Worm (Caenorhabditis elegans): Measurements from ENCODE around the gene egg-3.
"Not testable (repeated sequence)": the region's sequence is repeated elsewhere in the genome, so short reads cannot be mapped to it uniquely, and the experiment has no call there.

Gene egg-3

DNA sequence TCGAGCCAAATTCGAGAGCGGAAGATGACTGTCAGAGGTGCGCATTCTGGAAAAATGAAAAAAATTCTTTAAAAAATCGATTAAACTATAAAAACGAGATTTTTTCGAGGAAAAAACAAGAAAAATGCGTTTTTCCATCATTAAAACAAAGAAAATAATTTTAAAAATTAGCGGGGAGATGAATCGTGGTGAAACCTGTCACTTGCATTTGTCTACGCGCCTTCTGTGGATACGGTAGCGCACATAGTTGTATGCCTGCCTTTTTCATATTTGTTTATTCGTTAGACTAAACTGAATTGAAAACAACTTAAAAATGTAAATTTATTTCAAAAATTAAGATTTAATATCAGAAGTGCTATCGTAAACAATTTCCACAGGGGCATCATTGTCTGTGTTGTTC, at the start of gene egg-3:
Gene egg-3, minus strand, starts transcription at position 46 of the 400 bp plus-strand sequence.
- TF ChIP-seq T22C8.4 (GFP tag; IDR thresholded peaks at IDR 0.05) (no peak), ztf-29 (GFP tag; IDR thresholded peaks at IDR 0.05) (no peak), med-1 (GFP tag; optimal IDR thresholded peaks at IDR 0.05; ENCODE audit: insufficient read depth) (no peak), ztf-23 (GFP tag; IDR thresholded peaks at IDR 0.05) (no peak), cog-1 (tag; optimal IDR thresholded peaks at IDR 0.05) (no peak), tab-1 (GFP tag; IDR thresholded peaks at IDR 0.05) (no peak), ref-1 (GFP tag; conservative IDR thresholded peaks at IDR 0.05) (no peak), flt-1 (GFP tag; IDR thresholded peaks at IDR 0.05) (no peak), klf-2 (GFP tag; conservative IDR thresholded peaks at IDR 0.05) (no peak)

- TF ChIP-seq tab-1 (GFP tag; IDR thresholded peaks at IDR 0.05) (no peak), klf-2 (GFP tag; conservative IDR thresholded peaks at IDR 0.05) (no peak), med-1 (GFP tag; optimal IDR thresholded peaks at IDR 0.05; ENCODE audit: insufficient read depth) (no peak), flt-1 (GFP tag; IDR thresholded peaks at IDR 0.05) (no peak), ztf-29 (GFP tag; IDR thresholded peaks at IDR 0.05) (no peak), ref-1 (GFP tag; conservative IDR thresholded peaks at IDR 0.05) (no peak), T22C8.4 (GFP tag; IDR thresholded peaks at IDR 0.05) (no peak), ztf-23 (GFP tag; IDR thresholded peaks at IDR 0.05) (no peak), cog-1 (tag; optimal IDR thresholded peaks at IDR 0.05) (no peak)
These were observed 48.1 kb upstream of the egg-3 start for ce11 chrII:10932305-10932704.

DNA sequence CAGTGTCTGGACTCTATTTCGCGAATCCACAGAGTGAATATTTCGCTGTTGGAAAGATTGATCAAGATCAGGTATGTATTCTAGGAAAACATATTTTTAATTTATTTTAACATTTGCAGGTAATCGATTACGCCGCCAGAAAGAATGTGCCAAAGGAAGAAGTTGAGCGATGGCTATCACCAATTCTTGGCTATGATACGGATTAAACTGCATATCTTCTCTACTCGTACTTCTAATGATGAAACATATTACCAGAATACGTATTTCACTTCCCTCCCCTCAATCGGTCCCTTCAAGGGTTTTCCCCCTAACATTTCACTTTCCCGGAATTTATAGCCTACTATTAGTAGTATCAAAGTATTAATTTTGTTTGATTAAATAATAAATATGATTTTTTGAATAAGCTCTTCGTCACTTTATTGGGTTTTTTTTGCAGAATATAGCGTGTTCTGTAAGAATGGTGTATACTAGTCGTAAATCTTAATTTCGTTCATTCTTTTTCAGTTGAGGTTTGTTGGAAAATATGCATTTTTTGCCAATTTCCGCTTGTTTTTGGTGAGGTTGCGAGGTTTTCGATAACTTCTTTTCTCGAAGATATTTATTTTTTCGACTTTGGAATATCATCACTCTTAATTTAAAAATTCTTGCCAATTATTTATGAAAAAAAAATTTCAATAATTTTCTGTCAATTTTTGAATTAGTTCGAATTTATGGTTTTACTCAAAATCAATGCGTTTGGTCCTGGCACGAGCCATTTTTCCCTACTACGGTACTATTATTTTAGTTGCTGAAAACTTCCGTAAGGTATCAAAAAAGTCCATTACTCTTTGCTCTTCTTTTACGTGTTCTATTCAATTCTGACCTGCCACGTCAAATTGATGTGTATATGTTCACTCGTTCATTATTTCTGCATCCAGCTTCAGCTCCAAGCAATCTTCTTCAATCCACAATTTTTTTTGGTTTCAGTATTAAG, 46.7 kb upstream of the egg-3 start:
- TF ChIP-seq klf-2 (GFP tag; conservative IDR thresholded peaks at IDR 0.05), result no peak
- TF ChIP-seq T22C8.4 (GFP tag; IDR thresholded peaks at IDR 0.05), result no peak
- TF ChIP-seq cog-1 (tag; optimal IDR thresholded peaks at IDR 0.05), result no peak
- TF ChIP-seq ztf-23 (GFP tag; IDR thresholded peaks at IDR 0.05), result no peak
- no peak for TF ChIP-seq ztf-29 (GFP tag; IDR thresholded peaks at IDR 0.05)
- no peak for TF ChIP-seq ref-1 (GFP tag; conservative IDR thresholded peaks at IDR 0.05)
- no peak for TF ChIP-seq flt-1 (GFP tag; IDR thresholded peaks at IDR 0.05)
- no peak for TF ChIP-seq med-1 (GFP tag; optimal IDR thresholded peaks at IDR 0.05; ENCODE audit: insufficient read depth)
- TF ChIP-seq tab-1 (GFP tag; IDR thresholded peaks at IDR 0.05), result no peak

DNA sequence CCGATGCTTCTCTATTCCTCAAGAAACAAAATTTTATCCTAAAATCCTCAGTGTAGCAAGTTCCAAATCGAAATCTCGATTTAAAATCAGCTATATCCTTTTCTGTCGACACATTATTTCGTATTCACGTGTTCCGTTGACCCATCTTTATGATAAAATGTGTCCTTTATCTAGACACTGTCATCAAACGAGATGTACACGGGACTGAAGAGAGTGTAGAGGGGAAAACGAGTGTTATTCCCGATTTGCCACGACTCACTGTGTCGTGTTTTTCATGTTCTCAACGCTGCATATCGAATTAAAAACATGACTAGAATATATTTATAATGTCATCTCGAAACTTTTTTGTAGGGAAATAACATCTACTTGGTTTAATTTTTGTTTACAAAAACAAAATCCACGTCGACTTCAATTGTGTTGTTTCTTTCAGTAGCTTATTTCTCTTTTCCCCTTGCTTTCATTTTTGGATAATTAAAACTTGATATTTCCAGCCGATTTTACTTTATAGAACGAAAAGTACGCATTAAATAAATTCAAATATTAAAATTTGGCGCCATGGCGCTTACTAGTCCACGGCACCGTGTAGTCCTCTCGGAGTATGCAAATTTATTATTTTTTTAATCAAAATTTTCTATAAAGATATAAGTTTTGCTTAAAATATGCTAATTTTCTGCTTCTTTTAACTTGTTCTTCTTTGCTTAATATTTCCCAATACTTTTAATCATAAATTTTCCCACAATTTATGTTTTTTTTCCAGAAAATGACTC, 41.7 kb upstream of the egg-3 start, which contains the start of gene metr-1:
Gene metr-1, plus strand, starts transcription at position 758 of the 767 bp plus-strand sequence.
- TF ChIP-seq tab-1 (GFP tag; IDR thresholded peaks at IDR 0.05) (no peak), T22C8.4 (GFP tag; IDR thresholded peaks at IDR 0.05) (no peak), ztf-29 (GFP tag; IDR thresholded peaks at IDR 0.05) (no peak), ref-1 (GFP tag; conservative IDR thresholded peaks at IDR 0.05) (no peak), cog-1 (tag; optimal IDR thresholded peaks at IDR 0.05) (no peak), med-1 (GFP tag; optimal IDR thresholded peaks at IDR 0.05; ENCODE audit: insufficient read depth) (no peak), ztf-23 (GFP tag; IDR thresholded peaks at IDR 0.05) (no peak), klf-2 (GFP tag; conservative IDR thresholded peaks at IDR 0.05) (no peak), flt-1 (GFP tag; IDR thresholded peaks at IDR 0.05) (no peak)

DNA sequence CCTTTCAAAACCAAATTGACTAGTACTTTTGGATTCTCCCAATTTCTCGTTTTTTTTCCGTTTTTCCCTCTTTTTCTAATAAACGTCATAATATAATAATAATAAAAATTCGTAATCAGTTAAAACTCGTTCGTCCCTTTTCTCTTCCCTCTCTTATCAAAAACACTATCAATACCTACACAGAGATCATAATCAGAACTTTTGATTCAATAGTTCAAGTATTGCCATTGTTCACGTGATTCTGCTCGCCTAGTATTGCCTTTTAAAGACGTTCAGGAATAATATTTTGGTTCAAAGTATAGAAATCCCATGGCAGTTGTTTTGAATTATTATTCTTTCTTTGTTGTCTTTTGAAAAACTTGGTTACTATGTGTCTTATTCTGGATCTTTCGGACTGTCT, 40.4 kb upstream of the egg-3 start:
- no peak for TF ChIP-seq flt-1 (GFP tag; IDR thresholded peaks at IDR 0.05)
- no peak for TF ChIP-seq cog-1 (tag; optimal IDR thresholded peaks at IDR 0.05)
- no peak for TF ChIP-seq ztf-23 (GFP tag; IDR thresholded peaks at IDR 0.05)

DNA sequence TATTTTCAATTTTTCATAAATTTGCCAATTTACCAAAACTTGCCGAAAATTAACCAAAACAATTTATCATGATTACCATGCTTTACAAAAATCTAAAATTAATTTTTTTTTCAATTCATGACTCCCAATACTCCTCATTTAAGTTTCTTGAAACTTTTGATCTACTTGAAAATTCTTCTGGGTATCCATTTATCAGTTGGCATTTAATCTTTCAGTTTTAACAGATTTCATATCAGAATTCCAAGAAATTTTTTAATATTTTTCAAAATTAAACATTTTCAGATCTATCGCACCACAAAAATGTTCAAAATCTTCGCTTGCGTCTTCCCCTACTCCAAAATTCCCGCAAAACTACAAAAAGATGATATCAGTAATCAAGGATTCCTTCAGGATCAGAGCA, 39.7 kb upstream of the egg-3 start, which contains the start of gene Y19D2B.2:
Gene Y19D2B.2, plus strand, starts transcription at position 301 of the 400 bp plus-strand sequence.
- TF ChIP-seq cog-1 (tag; optimal IDR thresholded peaks at IDR 0.05) (no peak), ref-1 (GFP tag; conservative IDR thresholded peaks at IDR 0.05) (no peak), flt-1 (GFP tag; IDR thresholded peaks at IDR 0.05) (no peak), klf-2 (GFP tag; conservative IDR thresholded peaks at IDR 0.05) (no peak), ztf-23 (GFP tag; IDR thresholded peaks at IDR 0.05) (no peak), med-1 (GFP tag; optimal IDR thresholded peaks at IDR 0.05; ENCODE audit: insufficient read depth) (no peak), T22C8.4 (GFP tag; IDR thresholded peaks at IDR 0.05) (no peak), ztf-29 (GFP tag; IDR thresholded peaks at IDR 0.05) (no peak), tab-1 (GFP tag; IDR thresholded peaks at IDR 0.05) (no peak)

DNA sequence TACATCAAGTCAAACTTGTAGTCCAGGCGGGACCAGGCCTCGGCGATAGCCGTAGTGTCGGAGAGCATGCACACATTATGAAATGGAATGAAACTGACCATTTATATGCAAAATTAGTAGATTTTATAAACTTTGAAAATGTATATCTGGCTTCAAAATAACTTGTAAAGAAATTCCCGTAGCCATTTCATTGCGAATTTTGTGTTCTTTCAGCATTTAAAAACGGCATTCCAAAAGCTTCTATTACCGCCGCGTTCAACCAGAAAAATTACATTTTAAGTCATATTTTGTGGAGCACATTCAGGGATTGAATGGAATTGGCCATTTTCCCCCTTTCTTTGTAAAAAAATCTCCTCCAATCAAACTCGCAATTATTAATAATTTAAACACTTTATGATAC, 38.6 kb upstream of the egg-3 start, which contains the start of gene Y19D2B.1:
Gene Y19D2B.1, minus strand, starts transcription at position 101 of the 400 bp plus-strand sequence.
- TF ChIP-seq ztf-29 (GFP tag; IDR thresholded peaks at IDR 0.05); ztf-23 (GFP tag; IDR thresholded peaks at IDR 0.05); klf-2 (GFP tag; conservative IDR thresholded peaks at IDR 0.05): not testable (repeated sequence)

DNA sequence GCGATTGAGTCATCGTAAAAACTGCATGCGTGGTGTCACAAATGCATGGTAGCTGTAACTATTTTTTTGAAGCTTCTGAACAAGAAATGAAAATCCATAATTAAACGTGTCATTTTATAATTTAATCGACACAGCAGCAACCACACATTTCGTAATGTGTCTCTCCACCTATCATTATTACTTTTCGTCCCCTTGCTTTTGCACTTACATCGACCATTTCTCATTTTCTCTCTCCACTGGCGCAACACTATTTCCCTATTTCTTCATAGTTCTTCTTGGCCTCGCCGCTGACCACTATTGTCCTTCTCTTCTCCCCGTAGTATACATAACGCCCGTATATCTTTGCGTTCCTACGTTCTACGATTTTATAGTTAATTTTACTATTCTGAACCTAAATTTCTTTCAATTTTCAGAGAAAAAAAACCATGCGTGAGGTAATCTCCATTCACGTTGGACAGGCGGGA, 34.1 kb upstream of the egg-3 start, which contains the start of gene tba-4:
Gene tba-4, plus strand, starts transcription at position 414 of the 464 bp plus-strand sequence.
- no peak for TF ChIP-seq T22C8.4 (GFP tag; IDR thresholded peaks at IDR 0.05)
- no peak for TF ChIP-seq med-1 (GFP tag; optimal IDR thresholded peaks at IDR 0.05; ENCODE audit: insufficient read depth)
- TF ChIP-seq cog-1 (tag; optimal IDR thresholded peaks at IDR 0.05), result no peak
- no peak for TF ChIP-seq klf-2 (GFP tag; conservative IDR thresholded peaks at IDR 0.05)
- TF ChIP-seq ztf-23 (GFP tag; IDR thresholded peaks at IDR 0.05), result no peak
- no peak for TF ChIP-seq tab-1 (GFP tag; IDR thresholded peaks at IDR 0.05)
- TF ChIP-seq ref-1 (GFP tag; conservative IDR thresholded peaks at IDR 0.05), result no peak
- no peak for TF ChIP-seq flt-1 (GFP tag; IDR thresholded peaks at IDR 0.05)
- TF ChIP-seq ztf-29 (GFP tag; IDR thresholded peaks at IDR 0.05), result no peak

DNA sequence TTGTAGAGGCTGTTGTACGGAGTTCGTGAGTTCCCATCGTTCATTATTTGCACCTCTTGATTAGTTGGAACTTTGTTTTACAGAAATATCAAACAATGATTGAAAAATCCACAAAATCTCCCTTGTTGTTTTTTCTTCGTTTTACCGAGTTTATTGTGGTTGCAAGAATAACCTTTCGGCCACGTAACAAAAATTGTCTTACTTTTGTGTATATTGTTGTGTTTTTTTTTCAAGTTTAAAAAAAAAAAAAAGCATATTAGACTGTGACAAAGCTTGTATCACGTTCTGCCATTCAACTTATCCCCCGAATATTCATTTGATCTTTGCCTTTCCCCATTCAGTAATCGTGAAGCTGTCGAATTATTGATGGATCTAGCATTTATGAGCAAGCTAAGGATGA, 32.9 kb upstream of the egg-3 start, which contains the start of gene F44F4.10:
Gene F44F4.10, minus strand, starts transcription at position 101 of the 400 bp plus-strand sequence.
- no peak for TF ChIP-seq T22C8.4 (GFP tag; IDR thresholded peaks at IDR 0.05)
- TF ChIP-seq klf-2 (GFP tag; conservative IDR thresholded peaks at IDR 0.05), result no peak
- no peak for TF ChIP-seq cog-1 (tag; optimal IDR thresholded peaks at IDR 0.05)
- no peak for TF ChIP-seq ztf-29 (GFP tag; IDR thresholded peaks at IDR 0.05)
- TF ChIP-seq flt-1 (GFP tag; IDR thresholded peaks at IDR 0.05), result no peak
- no peak for TF ChIP-seq tab-1 (GFP tag; IDR thresholded peaks at IDR 0.05)
- no peak for TF ChIP-seq ztf-23 (GFP tag; IDR thresholded peaks at IDR 0.05)
- no peak for TF ChIP-seq med-1 (GFP tag; optimal IDR thresholded peaks at IDR 0.05; ENCODE audit: insufficient read depth)
- no peak for TF ChIP-seq ref-1 (GFP tag; conservative IDR thresholded peaks at IDR 0.05)

All from whole organism, midembryonic.